Worm (Caenorhabditis elegans) whole organism, young adult: ENCODE results near the gene F33A8.4.

ENCODE experiments used
- D2030.7 ChIP-seq: fragments of 200-800 bp; sonication (Bioruptor generic); IDR thresholded peaks from 2 replicates; pipeline ENCODE4 v1.3.6; 2022; ENCODE audit warnings: missing genetic modification reagents, missing genetic modification characterization, missing compliant biosample characterization
- F33H1.4 ChIP-seq: fragments of 200-800 bp; sonication (Bioruptor generic); IDR thresholded peaks from 2 replicates; pipeline ENCODE4 v1.3.6; 2022; ENCODE audit warnings: missing genetic modification reagents, missing genetic modification characterization, missing compliant biosample characterization
- F52B5.7 ChIP-seq: sonication (generic microtip); optimal IDR thresholded peaks from 2 replicates; lab custom pipeline; 2016; ENCODE audit warnings: mild to moderate bottlenecking, missing genetic modification characterization, missing compliant biosample characterization
- K11D2.4 ChIP-seq: fragments of 200-800 bp; sonication (Bioruptor generic); IDR thresholded peaks from 2 replicates; pipeline ENCODE4 v1.3.6; 2022; ENCODE audit warnings: missing genetic modification reagents, missing genetic modification characterization, missing compliant biosample characterization
- K12H6.12 ChIP-seq: fragments of 200-800 bp; sonication (Bioruptor generic); optimal IDR thresholded peaks from 2 replicates; lab custom pipeline; 2018; ENCODE audit warnings: mild to moderate bottlenecking, missing genetic modification characterization, missing compliant biosample characterization
- Y53G8AR.9 ChIP-seq: fragments of 200-800 bp; sonication (Bioruptor generic); conservative IDR thresholded peaks from 2 replicates; pipeline ENCODE4 v1.3.6; 2022; ENCODE audit warnings: missing genetic modification reagents, missing genetic modification characterization, missing compliant biosample characterization
- Y95B8A.8 ChIP-seq: fragments of 200-800 bp; sonication (Bioruptor generic); IDR thresholded peaks from 2 replicates; pipeline ENCODE4 v1.3.6; 2022; ENCODE audit warnings: missing genetic modification reagents, missing genetic modification characterization, missing compliant biosample characterization
- ZK185.1 ChIP-seq: sonication (generic microtip); optimal IDR thresholded peaks from 2 replicates; lab custom pipeline; 2016; ENCODE audit warnings: mild to moderate bottlenecking, missing genetic modification characterization, missing compliant biosample characterization; ENCODE audit not compliant: poor library complexity, severe bottlenecking
- aptf-2 ChIP-seq: fragments of 200-800 bp; sonication (Bioruptor generic); conservative IDR thresholded peaks from 2 replicates; pipeline ENCODE4 v1.3.6; 2022; ENCODE audit warnings: missing genetic modification reagents, missing genetic modification characterization, missing compliant biosample characterization
- aptf-3 ChIP-seq: fragments of 200-800 bp; sonication (Bioruptor generic); IDR thresholded peaks from 2 replicates; pipeline ENCODE4 v1.3.6; 2022; ENCODE audit warnings: missing genetic modification characterization, missing compliant biosample characterization
- attf-3 ChIP-seq: fragments of 200-800 bp; sonication (Bioruptor generic); conservative IDR thresholded peaks from 2 replicates; pipeline ENCODE4 v1.3.6; 2022; ENCODE audit warnings: missing genetic modification reagents, missing genetic modification characterization, missing compliant biosample characterization
- attf-5 ChIP-seq: fragments of 200-800 bp; sonication (Bioruptor generic); optimal IDR thresholded peaks from 2 replicates; lab custom pipeline; 2018; ENCODE audit warnings: mild to moderate bottlenecking, missing genetic modification characterization, missing compliant biosample characterization
- cebp-2 ChIP-seq: fragments of 200-800 bp; sonication (Bioruptor generic); IDR thresholded peaks from 2 replicates; pipeline ENCODE4 v1.3.6; 2022; ENCODE audit warnings: missing genetic modification characterization, missing compliant biosample characterization
- ceh-100 ChIP-seq: fragments of 200-800 bp; sonication (Bioruptor generic); IDR thresholded peaks from 2 replicates; pipeline ENCODE4 v1.3.6; 2022; ENCODE audit warnings: missing genetic modification reagents, missing genetic modification characterization, missing compliant biosample characterization
- ceh-27 ChIP-seq: fragments of 200-800 bp; sonication (Bioruptor generic); optimal IDR thresholded peaks from 2 replicates; lab custom pipeline; 2018; ENCODE audit warnings: mild to moderate bottlenecking, missing genetic modification characterization, moderate library complexity, missing compliant biosample characterization
- chd-7 ChIP-seq: sonication (generic microtip); optimal IDR thresholded peaks from 2 replicates; lab custom pipeline; 2016; ENCODE audit warnings: mild to moderate bottlenecking, missing genetic modification characterization, moderate library complexity, missing compliant biosample characterization
- die-1 ChIP-seq: sonication (generic microtip); optimal IDR thresholded peaks from 2 replicates; lab custom pipeline; 2016; ENCODE audit warnings: missing genotype, mild to moderate bottlenecking, missing genetic modification characterization, missing compliant biosample characterization
- dpff-1 ChIP-seq: sonication (generic microtip); optimal IDR thresholded peaks from 2 replicates; lab custom pipeline; 2017; ENCODE audit warnings: mild to moderate bottlenecking, missing genetic modification characterization, missing compliant biosample characterization
- dpl-1 ChIP-seq: fragments of 150-350 bp; optimal IDR thresholded peaks from 2 replicates; lab custom pipeline; 2014; ENCODE audit warnings: missing biosample characterization, missing genetic modification reagents, missing genetic modification characterization
- efl-1 ChIP-seq: fragments of 150-350 bp; optimal IDR thresholded peaks from 2 replicates; lab custom pipeline; 2014; ENCODE audit warnings: missing biosample characterization, missing genetic modification reagents, missing genetic modification characterization
- fkh-3 ChIP-seq: sonication (generic microtip); optimal IDR thresholded peaks from 2 replicates; lab custom pipeline; 2016; ENCODE audit warnings: mild to moderate bottlenecking, missing genetic modification characterization, missing compliant biosample characterization
- him-1 ChIP-seq: sonication (generic microtip); optimal IDR thresholded peaks from 2 replicates; lab custom pipeline; 2016; ENCODE audit warnings: missing genotype, missing genetic modification reagents, missing genetic modification characterization, missing compliant biosample characterization
- hmg-1.2 ChIP-seq: fragments of 200-800 bp; sonication (Bioruptor generic); IDR thresholded peaks from 2 replicates; pipeline ENCODE4 v1.3.6; 2022; ENCODE audit warnings: missing genetic modification reagents, missing genetic modification characterization, missing compliant biosample characterization
- lag-1 ChIP-seq: fragments of 200-800 bp; sonication (Bioruptor generic); IDR thresholded peaks from 2 replicates; pipeline ENCODE4 v1.3.6; 2022; ENCODE audit warnings: missing genetic modification reagents, missing genetic modification characterization, missing compliant biosample characterization
- let-607 ChIP-seq, 2 experiments: fragments of 200-800 bp in 1 of 2; sonication (Bioruptor generic) in 1 of 2; sonication (generic microtip) in 1 of 2; optimal IDR thresholded peaks; 2 replicates each; lab custom pipeline; 2016 to 2018; ENCODE audit warnings: mild to moderate bottlenecking in 2 of 2, missing compliant biosample characterization in 2 of 2, missing genetic modification characterization in 2 of 2, moderate library complexity in 2 of 2, missing genotype in 1 of 2
- lin-35 ChIP-seq, 3 experiments: fragments of 150-350 bp in 2 of 3; sonication (generic microtip) in 1 of 3; optimal IDR thresholded peaks; 2 replicates each; lab custom pipeline; 2014 to 2018; ENCODE audit warnings: missing biosample characterization in 3 of 3, missing genetic modification characterization in 3 of 3, missing genetic modification reagents in 3 of 3
- lin-40 ChIP-seq: sonication (generic microtip); optimal IDR thresholded peaks from 2 replicates; lab custom pipeline; 2016; ENCODE audit warnings: missing genetic modification characterization, mild to moderate bottlenecking, missing compliant biosample characterization, missing genotype, missing genetic modification reagents
- lsl-1 ChIP-seq: fragments of 200-800 bp; sonication (Bioruptor generic); optimal IDR thresholded peaks from 2 replicates; lab custom pipeline; 2018; ENCODE audit warnings: mild to moderate bottlenecking, missing genetic modification characterization, moderate library complexity, missing compliant biosample characterization
- lsy-27 ChIP-seq: sonication (generic microtip); optimal IDR thresholded peaks from 2 replicates; lab custom pipeline; 2017; ENCODE audit warnings: missing genetic modification characterization, mild to moderate bottlenecking, missing compliant biosample characterization, antibody characterized with exemption, missing genotype, borderline replicate concordance; ENCODE audit not compliant: insufficient read depth
- madf-10 ChIP-seq: sonication (generic microtip); optimal IDR thresholded peaks from 2 replicates; lab custom pipeline; 2016; ENCODE audit warnings: mild to moderate bottlenecking, missing genetic modification characterization, missing compliant biosample characterization
- madf-3 ChIP-seq: fragments of 200-800 bp; sonication (Bioruptor generic); IDR thresholded peaks from 2 replicates; pipeline ENCODE4 v1.3.6; 2022; ENCODE audit warnings: missing genetic modification reagents, missing genetic modification characterization, missing compliant biosample characterization
- madf-8 ChIP-seq: fragments of 200-800 bp; sonication (Bioruptor generic); conservative IDR thresholded peaks from 2 replicates; pipeline ENCODE4 v1.3.6; 2022; ENCODE audit warnings: missing genetic modification reagents, missing genetic modification characterization, missing compliant biosample characterization
- mcd-1 ChIP-seq: fragments of 200-800 bp; sonication (Bioruptor generic); IDR thresholded peaks from 2 replicates; pipeline ENCODE4 v1.3.6; 2022; ENCODE audit warnings: missing genetic modification reagents, missing genetic modification characterization, missing compliant biosample characterization
- nhr-80 ChIP-seq: sonication (generic microtip); optimal IDR thresholded peaks from 2 replicates; lab custom pipeline; 2016; ENCODE audit warnings: missing genetic modification characterization, missing compliant biosample characterization
- pha-4 ChIP-seq: fragments of 150-350 bp; sonication (generic microtip); optimal IDR thresholded peaks from 2 replicates; lab custom pipeline; 2014; ENCODE audit warnings: missing biosample characterization, missing genetic modification reagents, missing genetic modification characterization
- rcor-1 ChIP-seq: fragments of 200-800 bp; sonication (Bioruptor generic); IDR thresholded peaks from 2 replicates; pipeline ENCODE4 v1.3.6; 2022; ENCODE audit warnings: missing genetic modification reagents, missing genetic modification characterization, missing compliant biosample characterization
- sea-2 ChIP-seq: fragments of 200-800 bp; sonication (Bioruptor generic); IDR thresholded peaks from 2 replicates; pipeline ENCODE4 v1.3.6; 2022; ENCODE audit warnings: missing genetic modification characterization, missing compliant biosample characterization
- snpc-1.1 ChIP-seq: sonication (generic microtip); optimal IDR thresholded peaks from 2 replicates; lab custom pipeline; 2017; ENCODE audit warnings: missing genetic modification characterization, mild to moderate bottlenecking, missing compliant biosample characterization, antibody characterized with exemption, moderate library complexity, missing genotype, missing genetic modification reagents; ENCODE audit not compliant: insufficient read depth
- snpc-1.3 ChIP-seq: sonication (generic microtip); optimal IDR thresholded peaks from 2 replicates; lab custom pipeline; 2017; ENCODE audit warnings: missing genetic modification characterization, mild to moderate bottlenecking, missing compliant biosample characterization, antibody characterized with exemption, moderate library complexity, missing genotype, missing genetic modification reagents; ENCODE audit not compliant: insufficient read depth
- snpc-3.4 ChIP-seq: sonication (generic microtip); optimal IDR thresholded peaks from 2 replicates; lab custom pipeline; 2017; ENCODE audit warnings: missing genetic modification characterization, mild to moderate bottlenecking, missing compliant biosample characterization, antibody characterized with exemption, moderate library complexity, missing genotype, missing genetic modification reagents
- tbp1 ChIP-seq: fragments of 200-800 bp; sonication (Bioruptor generic); optimal IDR thresholded peaks from 2 replicates; lab custom pipeline; 2018; ENCODE audit warnings: mild to moderate bottlenecking, missing genetic modification characterization, missing compliant biosample characterization
- ztf-18 ChIP-seq: sonication (generic microtip); optimal IDR thresholded peaks from 2 replicates; lab custom pipeline; 2016; ENCODE audit warnings: missing genotype, mild to moderate bottlenecking, missing genetic modification characterization, missing compliant biosample characterization
- ztf-3 ChIP-seq: fragments of 200-800 bp; sonication (Bioruptor generic); optimal IDR thresholded peaks from 2 replicates; lab custom pipeline; 2018; ENCODE audit warnings: mild to moderate bottlenecking, missing genetic modification characterization, missing compliant biosample characterization

Gene F33A8.4

ce11 chrII:11048930-11049329 lies at the start of gene F33A8.4:
Gene F33A8.4, minus strand, starts transcription at chrII:11049030.
- TF ChIP-seq ceh-100 (GFP tag; lab: Robert Waterston, UW) (no peak), snpc-3.4 (tag; lab: Kevin White, UChicago) (no peak), efl-1 (GFP tag; lab: Kevin White, UChicago) (no peak), tbp1 (GFP tag; lab: Kevin White, UChicago) (no peak), snpc-1.1 (no peak), sea-2 (GFP tag; lab: Robert Waterston, UW) (no peak), let-607 (tag; optimal IDR thresholded peaks at IDR 0.05; lab: Kevin White, UChicago) (no peak)

ce11 chrII:11097154-11097887 lies 48.5 kb upstream of the F33A8.4 start, which contains the start of the genes rpl-36.A and nuo-1:
Gene rpl-36.A, minus strand, starts transcription at chrII:11097204.
Gene nuo-1, plus strand, starts transcription at chrII:11097837.
- peak; percentile 27 for TF ChIP-seq lin-40 (tag; lab: Kevin White, UChicago)
- no peak for TF ChIP-seq aptf-3 (GFP tag; lab: Robert Waterston, UW)
- TF ChIP-seq lsy-27 (tag; lab: Kevin White, UChicago) = no peak
- peak in 1 of 3 experiments; percentile 67 for TF ChIP-seq lin-35 (GFP tag; optimal IDR thresholded peaks at IDR 0.05; lab: Kevin White, UChicago)
- TF ChIP-seq lag-1 (GFP tag; lab: Robert Waterston, UW) = no peak
- no peak for TF ChIP-seq F52B5.7 (tag; lab: Kevin White, UChicago)
- peak; percentile 55 for TF ChIP-seq madf-8 (GFP tag; lab: Robert Waterston, UW)
- TF ChIP-seq cebp-2 (GFP tag; lab: Robert Waterston, UW) = no peak
- no peak for TF ChIP-seq madf-10 (tag; lab: Kevin White, UChicago)
- peak; percentile 89 for TF ChIP-seq lsl-1 (GFP tag; lab: Kevin White, UChicago)
- no peak for TF ChIP-seq madf-3 (GFP tag; lab: Robert Waterston, UW)
- peak; percentile 70 for TF ChIP-seq mcd-1 (GFP tag; lab: Robert Waterston, UW)
- no peak for TF ChIP-seq fkh-3
- TF ChIP-seq ztf-3 (GFP tag; lab: Kevin White, UChicago) = no peak
- TF ChIP-seq ceh-27 (GFP tag; lab: Kevin White, UChicago) = peak; percentile 45
- peak; percentile 89 for TF ChIP-seq attf-5 (GFP tag; lab: Kevin White, UChicago)
- TF ChIP-seq hmg-1.2 (GFP tag; lab: Robert Waterston, UW) = peak; percentile 42; the same call in 1 of the 2 replicates
- no peak for TF ChIP-seq Y95B8A.8 (GFP tag; lab: Robert Waterston, UW)
- TF ChIP-seq F33H1.4 (GFP tag; lab: Robert Waterston, UW) = peak; percentile 95
- peak; percentile 50 for TF ChIP-seq ZK185.1
- TF ChIP-seq die-1 (tag; lab: Kevin White, UChicago) = no peak
- TF ChIP-seq nhr-80 (tag; lab: Kevin White, UChicago) = peak; percentile 32
- peak; percentile 71 for TF ChIP-seq D2030.7
- TF ChIP-seq K11D2.4 = 0 out of 2 replicates have a peak, but pooled peaks have one; percentile 9
- TF ChIP-seq chd-7 (tag; lab: Kevin White, UChicago) = no peak
- no peak for TF ChIP-seq aptf-2 (GFP tag; lab: Robert Waterston, UW)
- TF ChIP-seq pha-4 (tag; lab: Kevin White, UChicago) = peak; percentile 64
- peak; percentile 22 for TF ChIP-seq dpl-1 (GFP tag; lab: Kevin White, UChicago)
- TF ChIP-seq snpc-3.4 (tag; lab: Kevin White, UChicago) = peak; percentile 60
- peak; percentile 16 for TF ChIP-seq snpc-1.1
- TF ChIP-seq Y53G8AR.9 (GFP tag; lab: Robert Waterston, UW) = no peak
- TF ChIP-seq tbp1 (GFP tag; lab: Kevin White, UChicago) = peak; percentile 47
- TF ChIP-seq rcor-1 (GFP tag; lab: Robert Waterston, UW) = 0 out of 2 replicates have a peak, but pooled peaks have one; percentile 19
- peak; percentile 46 for TF ChIP-seq K12H6.12 (tag; lab: Kevin White, UChicago)
- TF ChIP-seq snpc-1.3 (tag; lab: Kevin White, UChicago) = peak; percentile 37
- TF ChIP-seq attf-3 = peak; percentile 92
- TF ChIP-seq dpff-1 (tag; lab: Kevin White, UChicago) = no peak
- TF ChIP-seq ztf-18 (tag; lab: Kevin White, UChicago) = peak; percentile 32
- TF ChIP-seq him-1 (tag; lab: Kevin White, UChicago) = peak; percentile 30
